Worm (Caenorhabditis elegans) whole organism, L1 larva: ENCODE results near the gene K08D10.10.

ENCODE experiments used
- C04F5.9 ChIP-seq: sonication (generic microtip); optimal IDR thresholded peaks from 2 replicates; lab custom pipeline; 2016; ENCODE audit warnings: missing genetic modification characterization, missing compliant biosample characterization
- C34B4.2 ChIP-seq: sonication (generic microtip); optimal IDR thresholded peaks from 2 replicates; lab custom pipeline; 2017; ENCODE audit warnings: mild to moderate bottlenecking, missing genetic modification characterization, missing compliant biosample characterization
- Y116A8C.19 ChIP-seq: sonication (generic microtip); optimal IDR thresholded peaks from 2 replicates; lab custom pipeline; 2016; ENCODE audit warnings: missing compliant biosample characterization, missing genetic modification characterization, borderline replicate concordance
- aly-2 ChIP-seq: fragments of 150-350 bp; optimal IDR thresholded peaks from 2 replicates; lab custom pipeline; 2014; ENCODE audit warnings: missing biosample characterization, missing genetic modification characterization
- ceh-8 ChIP-seq: fragments of 200-800 bp; sonication (Bioruptor generic); optimal IDR thresholded peaks from 2 replicates; lab custom pipeline; 2018; ENCODE audit warnings: mild to moderate bottlenecking, missing genetic modification characterization, moderate library complexity, missing compliant biosample characterization
- efl-1 ChIP-seq, 4 experiments: fragments of 150-350 bp; optimal IDR thresholded peaks in 3 of 4; peaks in 1 of 4; 1 replicate in 1 of 4; 2 replicates in 3 of 4; lab custom pipeline; 2014; ENCODE audit warnings: missing biosample characterization in 2 of 4, missing genetic modification characterization in 2 of 4, missing genetic modification reagents in 2 of 4
- efl-3 ChIP-seq: fragments of 200-800 bp; sonication (Bioruptor generic); optimal IDR thresholded peaks from 2 replicates; lab custom pipeline; 2018; ENCODE audit warnings: mild to moderate bottlenecking, missing genetic modification characterization, missing compliant biosample characterization
- egl-27 ChIP-seq, 2 experiments: fragments of 150-350 bp in 1 of 2; sonication (generic microtip); optimal IDR thresholded peaks; 3 replicates each; lab custom pipeline; 2017 to 2018; ENCODE audit warnings: missing biosample characterization in 2 of 2, missing genetic modification characterization in 2 of 2, missing genetic modification reagents in 2 of 2
- elt-2 ChIP-seq: sonication (generic microtip); optimal IDR thresholded peaks from 2 replicates; lab custom pipeline; 2016; ENCODE audit warnings: missing genetic modification characterization, mild to moderate bottlenecking, inconsistent platforms, missing compliant biosample characterization, missing genetic modification reagents
- fkh-4 ChIP-seq: sonication (generic microtip); optimal IDR thresholded peaks from 2 replicates; lab custom pipeline; 2016; ENCODE audit warnings: missing compliant biosample characterization, missing genetic modification characterization, borderline replicate concordance
- fkh-8 ChIP-seq: sonication (generic microtip); optimal IDR thresholded peaks from 2 replicates; lab custom pipeline; 2016; ENCODE audit warnings: mild to moderate bottlenecking, missing genetic modification characterization, missing compliant biosample characterization
- fos-1 ChIP-seq: fragments of 150-350 bp; optimal IDR thresholded peaks from 2 replicates; lab custom pipeline; 2014; ENCODE audit warnings: missing biosample characterization, missing genetic modification characterization
- jun-1 ChIP-seq: fragments of 150-350 bp; optimal IDR thresholded peaks from 2 replicates; lab custom pipeline; 2014; ENCODE audit warnings: missing biosample characterization, missing genetic modification reagents, missing genetic modification characterization
- lin-39 ChIP-seq: fragments of 150-350 bp; optimal IDR thresholded peaks from 2 replicates; lab custom pipeline; 2014; ENCODE audit warnings: missing biosample characterization, missing genetic modification reagents, missing genetic modification characterization
- mdl-1 ChIP-seq, 2 experiments: fragments of 150-350 bp; optimal IDR thresholded peaks; 2 replicates each; lab custom pipeline; 2014 to 2017; ENCODE audit warnings: missing biosample characterization in 2 of 2, missing genetic modification characterization in 2 of 2, inconsistent platforms in 1 of 2
- mep-1 ChIP-seq: fragments of 150-350 bp; optimal IDR thresholded peaks from 2 replicates; lab custom pipeline; 2014; ENCODE audit warnings: missing biosample characterization, missing genetic modification characterization
- nhr-19 ChIP-seq: fragments of 200-800 bp; sonication (Bioruptor generic); conservative IDR thresholded peaks from 2 replicates; pipeline ENCODE4 v1.3.6; 2022; ENCODE audit warnings: missing genetic modification characterization, missing compliant biosample characterization
- nhr-20 ChIP-seq: sonication (generic microtip); optimal IDR thresholded peaks from 2 replicates; lab custom pipeline; 2016; ENCODE audit warnings: mild to moderate bottlenecking, missing genetic modification characterization, missing compliant biosample characterization
- nhr-237 ChIP-seq: fragments of 150-350 bp; optimal IDR thresholded peaks from 2 replicates; lab custom pipeline; 2014; ENCODE audit warnings: missing biosample characterization, missing genetic modification characterization
- nhr-71 ChIP-seq: sonication (generic microtip); optimal IDR thresholded peaks from 2 replicates; lab custom pipeline; 2016; ENCODE audit warnings: mild to moderate bottlenecking, missing genetic modification characterization, moderate library complexity, missing compliant biosample characterization
- nhr-76 ChIP-seq: sonication (generic microtip); optimal IDR thresholded peaks from 2 replicates; lab custom pipeline; 2017; ENCODE audit warnings: missing biosample characterization, missing genetic modification characterization
- nhr-85 ChIP-seq: sonication (generic microtip); peaks from one replicate; lab custom pipeline; 2016; ENCODE audit warnings: missing genetic modification characterization, inconsistent platforms, missing compliant biosample characterization
- pax-3 ChIP-seq: fragments of 200-800 bp; sonication (Bioruptor generic); optimal IDR thresholded peaks from 2 replicates; lab custom pipeline; 2018; ENCODE audit warnings: mild to moderate bottlenecking, missing genetic modification characterization, moderate library complexity, missing compliant biosample characterization
- skn-1 ChIP-seq: fragments of 150-350 bp; optimal IDR thresholded peaks from 2 replicates; lab custom pipeline; 2014; ENCODE audit warnings: missing biosample characterization, missing genetic modification characterization
- snpc-4 ChIP-seq: fragments of 150-350 bp; optimal IDR thresholded peaks from 2 replicates; lab custom pipeline; 2014; ENCODE audit warnings: missing biosample characterization, missing genetic modification characterization
- snu-23 ChIP-seq: sonication (generic microtip); optimal IDR thresholded peaks from 2 replicates; lab custom pipeline; 2016; ENCODE audit warnings: missing genetic modification characterization, missing compliant biosample characterization
- sox-4 ChIP-seq: sonication (generic microtip); optimal IDR thresholded peaks from 2 replicates; lab custom pipeline; 2016; ENCODE audit warnings: missing genetic modification characterization, missing compliant biosample characterization
- sptf-1 ChIP-seq: fragments of 150-350 bp; optimal IDR thresholded peaks from 2 replicates; lab custom pipeline; 2014; ENCODE audit warnings: missing biosample characterization, missing genetic modification characterization
- sup-37 ChIP-seq: fragments of 200-800 bp; sonication (Bioruptor generic); optimal IDR thresholded peaks from 2 replicates; lab custom pipeline; 2018; ENCODE audit warnings: mild to moderate bottlenecking, missing genetic modification characterization, missing compliant biosample characterization
- swsn-7 ChIP-seq: sonication (generic microtip); optimal IDR thresholded peaks from 2 replicates; lab custom pipeline; 2016; ENCODE audit warnings: missing genetic modification characterization, missing compliant biosample characterization
- tbx-2 ChIP-seq: sonication (generic microtip); optimal IDR thresholded peaks from 2 replicates; lab custom pipeline; 2016; ENCODE audit warnings: missing genetic modification characterization, missing compliant biosample characterization
- unc-130 ChIP-seq: fragments of 150-350 bp; optimal IDR thresholded peaks from 2 replicates; lab custom pipeline; 2017; ENCODE audit warnings: missing biosample characterization, missing genetic modification characterization, inconsistent platforms
- unc-30 ChIP-seq: sonication (generic microtip); optimal IDR thresholded peaks from 2 replicates; lab custom pipeline; 2017; ENCODE audit warnings: missing biosample characterization, missing genetic modification characterization
- unc-86 ChIP-seq: sonication (generic microtip); optimal IDR thresholded peaks from 2 replicates; lab custom pipeline; 2016; ENCODE audit warnings: missing genetic modification characterization, missing compliant biosample characterization
- unc-98 ChIP-seq: fragments of 200-800 bp; sonication (Bioruptor generic); IDR thresholded peaks from 2 replicates; pipeline ENCODE4 v1.3.6; 2022; ENCODE audit warnings: missing genetic modification characterization, missing compliant biosample characterization
- xbp-1 ChIP-seq: sonication (generic microtip); optimal IDR thresholded peaks from 2 replicates; lab custom pipeline; 2016; ENCODE audit warnings: missing genetic modification characterization, missing compliant biosample characterization
- zag-1 ChIP-seq: fragments of 150-350 bp; optimal IDR thresholded peaks from 2 replicates; lab custom pipeline; 2014; ENCODE audit warnings: missing biosample characterization, missing genetic modification characterization
- zip-4 ChIP-seq: fragments of 200-800 bp; sonication (Bioruptor generic); optimal IDR thresholded peaks from 2 replicates; lab custom pipeline; 2018; ENCODE audit warnings: mild to moderate bottlenecking, missing genetic modification characterization, moderate library complexity, missing compliant biosample characterization

Gene K08D10.10

ce11 chrIV:4152143-4152542 is at the start of gene K08D10.10, which contains the start of gene R07C12.1:
K08D10.10 (plus strand) TSS chrIV:4152235.
R07C12.1 (plus strand) TSS chrIV:4152456.
- TF ChIP-seq elt-2 (tag; lab: Kevin White, UChicago) (peak; percentile 79), aly-2 (no peak), skn-1 (tag; lab: Kevin White, UChicago) (no peak)
- TF ChIP-seq, all 84 proteins: peak for 1

DNA sequence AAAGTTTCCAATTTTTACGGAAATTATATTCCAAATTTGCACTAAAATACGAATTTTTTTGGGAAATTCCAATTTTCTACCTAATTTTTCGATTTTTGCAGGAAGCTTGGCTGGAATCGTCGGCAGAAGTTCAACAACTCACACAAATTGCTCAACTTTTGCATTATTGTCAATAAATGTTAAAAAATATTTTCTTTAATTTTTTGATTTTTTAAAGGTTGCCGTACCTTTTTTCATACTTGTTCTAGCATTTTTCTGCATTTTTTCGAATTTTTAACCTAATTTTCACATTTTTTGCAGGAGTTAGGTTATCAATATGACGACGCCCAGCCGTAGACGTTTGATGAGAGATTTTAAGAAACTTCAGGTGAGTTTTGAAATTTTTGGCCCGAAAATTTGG is 49.3 kb upstream of the K08D10.10 start, which contains the start of gene ubc-1:
Gene ubc-1 (plus strand): TSS at position 301 of the 400 bp plus-strand sequence.
- TF ChIP-seq unc-30 (tag; lab: Kevin White, UChicago) (no peak), xbp-1 (no peak), nhr-85 (peak; percentile 17)

- TF ChIP-seq pax-3 (tag; lab: Kevin White, UChicago) (no peak), fos-1 (no peak), snu-23 (GFP tag; lab: Kevin White, UChicago) (no peak), fkh-8 (tag; lab: Kevin White, UChicago) (no peak), sup-37 (no peak), lin-39 (no peak), nhr-237 (no peak), zip-4 (GFP tag; lab: Kevin White, UChicago) (no peak), mep-1 (tag; lab: Kevin White, UChicago) (no peak), fkh-4 (tag; lab: Kevin White, UChicago) (no peak), ceh-8 (GFP tag; lab: Kevin White, UChicago) (no peak), nhr-71 (no peak), unc-98 (no peak), unc-30 (tag; lab: Kevin White, UChicago) (no peak), unc-130 (tag; lab: Kevin White, UChicago) (no peak)
Measured at ce11 chrIV:4108767-4109166, 43.3 kb upstream of the K08D10.10 start, which contains the start of gene C35B1.7. C35B1.7 (plus strand) TSS chrIV:4109067.

DNA sequence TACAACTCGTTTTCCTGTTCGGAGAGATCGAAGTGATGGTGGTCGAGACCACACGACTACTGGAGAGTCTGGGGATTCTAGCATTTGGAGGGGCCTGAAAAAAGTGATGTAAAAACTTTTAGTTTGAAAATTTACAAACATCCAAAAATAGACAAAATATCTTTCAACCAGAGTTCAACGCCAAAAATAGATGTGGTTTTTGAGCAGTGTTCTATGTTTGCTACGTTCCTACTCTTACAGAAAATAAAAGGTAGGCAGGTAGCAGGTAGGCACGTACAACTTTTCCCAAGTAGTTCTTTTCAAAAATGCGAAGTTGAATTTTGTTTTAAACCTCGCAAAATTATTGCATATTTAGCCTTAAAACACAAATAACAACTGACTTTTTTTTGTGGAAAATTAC is 39.6 kb upstream of the K08D10.10 start, which contains the start of gene F49F1.14:
Gene F49F1.14 (minus strand): TSS at position 101 of the 400 bp plus-strand sequence.
- TF ChIP-seq sox-4 (tag; lab: Kevin White, UChicago), result no peak
- no peak for TF ChIP-seq unc-130 (tag; lab: Kevin White, UChicago)
- no peak for TF ChIP-seq nhr-20 (tag; lab: Kevin White, UChicago)

- TF ChIP-seq C04F5.9, result no peak
- TF ChIP-seq unc-86 (tag; lab: Kevin White, UChicago), result no peak
- TF ChIP-seq nhr-76, result no peak
- TF ChIP-seq fos-1, result no peak
- no peak for TF ChIP-seq nhr-85
- no peak for TF ChIP-seq mdl-1 (tag; optimal IDR thresholded peaks at IDR 0.05; lab: Kevin White, UChicago)
- TF ChIP-seq nhr-19 (GFP tag; lab: Robert Waterston, UW), result no peak
- no peak for TF ChIP-seq Y116A8C.19 (tag; lab: Kevin White, UChicago)
- no peak for TF ChIP-seq swsn-7
- no peak for TF ChIP-seq snpc-4 (tag; lab: Kevin White, UChicago)
- no peak for TF ChIP-seq sptf-1 (tag; lab: Kevin White, UChicago)
- no peak for TF ChIP-seq egl-27 (tag; optimal IDR thresholded peaks at IDR 0.05; lab: Kevin White, UChicago)
- no peak for TF ChIP-seq efl-1 (optimal IDR thresholded peaks at IDR 0.05; lab: Kevin White, UChicago)
- no peak for TF ChIP-seq efl-1 (GFP tag; optimal IDR thresholded peaks at IDR 0.05 in 1 of 2; lab: Kevin White, UChicago)
Measured at ce11 chrIV:4114526-4114925, 37.5 kb upstream of the K08D10.10 start, which contains the start of gene F49F1.15. F49F1.15 (minus strand) TSS chrIV:4114626.

ce11 chrIV:4115634-4116033 is 36.4 kb upstream of the K08D10.10 start, which contains the start of the genes F49F1.4 and F49F1.2:
F49F1.4 (minus strand) TSS chrIV:4115734.
F49F1.2 (plus strand) TSS chrIV:4115943.
- TF ChIP-seq zag-1 (tag; lab: Kevin White, UChicago) (no peak), tbx-2 (tag; lab: Kevin White, UChicago) (no peak), C04F5.9 (no peak), efl-3 (GFP tag; lab: Kevin White, UChicago) (no peak), nhr-237 (no peak), efl-1 (optimal IDR thresholded peaks at IDR 0.05; lab: Kevin White, UChicago) (no peak), efl-1 (GFP tag; optimal IDR thresholded peaks at IDR 0.05 in 1 of 2; lab: Kevin White, UChicago) (no peak), jun-1 (tag; lab: Kevin White, UChicago) (no peak), C34B4.2 (tag; lab: Kevin White, UChicago) (no peak)
